Worm (Caenorhabditis elegans): ENCODE data around the gene K08F9.3.

The K08F9.3 gene

ce11 chrV:15189567-15189966 lies 49.2 kb downstream of the K08F9.3 start, which contains the start of gene cyn-3:
Gene cyn-3 (plus strand): TSS chrV:15189927.
- peak; percentile 65 for TF ChIP-seq hmg-11 (tag; optimal IDR thresholded peaks at IDR 0.05)
- no peak for TF ChIP-seq ceh-16 (tag; optimal IDR thresholded peaks at IDR 0.05)
- TF ChIP-seq nhr-12 (tag; optimal IDR thresholded peaks at IDR 0.05) = no peak
- no peak for TF ChIP-seq fos-1 (tag; optimal IDR thresholded peaks at IDR 0.05)
- TF ChIP-seq mdl-1 (tag; optimal IDR thresholded peaks at IDR 0.05) = no peak
- no peak for TF ChIP-seq ZK546.5 (tag; optimal IDR thresholded peaks at IDR 0.05)
- TF ChIP-seq ceh-9 (tag; optimal IDR thresholded peaks at IDR 0.05) = no peak
- peak; percentile 58 for TF ChIP-seq pqm-1 (tag; optimal IDR thresholded peaks at IDR 0.05)
- peak; percentile 69 for TF ChIP-seq ama-1 (optimal IDR thresholded peaks at IDR 0.05)
- peak; percentile 70 for TF ChIP-seq egl-5 (tag; optimal IDR thresholded peaks at IDR 0.05)
- peak; percentile 79 for TF ChIP-seq ceh-28 (tag; optimal IDR thresholded peaks at IDR 0.05)
- TF ChIP-seq nhr-237 (tag; optimal IDR thresholded peaks at IDR 0.05) = no peak
- TF ChIP-seq nhr-77 (tag; optimal IDR thresholded peaks at IDR 0.05) = no peak
- peak; percentile 98 for TF ChIP-seq pha-4 (tag; optimal IDR thresholded peaks at IDR 0.05)
- peak; percentile 58 for TF ChIP-seq elt-1 (tag; optimal IDR thresholded peaks at IDR 0.05)
- peak; percentile 35 for TF ChIP-seq fkh-10 (GFP tag; optimal IDR thresholded peaks at IDR 0.05)
- peak; percentile 63 for TF ChIP-seq lsy-12 (tag; optimal IDR thresholded peaks at IDR 0.05)
- TF ChIP-seq daf-12 (tag; optimal IDR thresholded peaks at IDR 0.05) = no peak
- peak; percentile 93 for TF ChIP-seq nfya-1 (tag; optimal IDR thresholded peaks at IDR 0.05; ENCODE audit: insufficient read depth)
- TF ChIP-seq jun-1 (tag; optimal IDR thresholded peaks at IDR 0.05) = peak; percentile 73
- no peak for TF ChIP-seq sea-2 (GFP tag; optimal IDR thresholded peaks at IDR 0.05)
- peak; percentile 91 for TF ChIP-seq skn-1 (tag; optimal IDR thresholded peaks at IDR 0.05)
- peak; percentile 55 for TF ChIP-seq elt-2 (tag; optimal IDR thresholded peaks at IDR 0.05)
- TF ChIP-seq lin-39 (tag; optimal IDR thresholded peaks at IDR 0.05) = peak; percentile 71
- TF ChIP-seq nhr-28 (tag; optimal IDR thresholded peaks at IDR 0.05) = no peak
- peak; percentile 98 for TF ChIP-seq lin-15B (tag; optimal IDR thresholded peaks at IDR 0.05)
- TF ChIP-seq R02D3.7 (tag; optimal IDR thresholded peaks at IDR 0.05) = peak; percentile 77
- TF ChIP-seq nhr-43 (tag; optimal IDR thresholded peaks at IDR 0.05; ENCODE audit: poor library complexity, severe bottlenecking) = peak; percentile 80
- TF ChIP-seq mml-1 (tag; optimal IDR thresholded peaks at IDR 0.05) = no peak
- TF ChIP-seq nhr-25 (tag; optimal IDR thresholded peaks at IDR 0.05) = peak; percentile 86
- peak; percentile 86 for TF ChIP-seq snpc-4 (tag; optimal IDR thresholded peaks at IDR 0.05)
- no peak for TF ChIP-seq fkh-2 (tag; optimal IDR thresholded peaks at IDR 0.05)
- no peak for TF ChIP-seq unc-62 (GFP tag; optimal IDR thresholded peaks at IDR 0.05)
- TF ChIP-seq ztf-11 (tag; optimal IDR thresholded peaks at IDR 0.05) = no peak
- TF ChIP-seq nhr-76 (tag; optimal IDR thresholded peaks at IDR 0.05) = no peak
- TF ChIP-seq egl-27 (tag; optimal IDR thresholded peaks at IDR 0.05) = peak; percentile 38
- no peak for TF ChIP-seq ztf-4 (tag; optimal IDR thresholded peaks at IDR 0.05)
- peak; percentile 97 for TF ChIP-seq nhr-23 (tag; optimal IDR thresholded peaks at IDR 0.05)
- no peak for TF ChIP-seq nhr-11 (tag; optimal IDR thresholded peaks at IDR 0.05)
- no peak for TF ChIP-seq zag-1 (tag; optimal IDR thresholded peaks at IDR 0.05)
- no peak for TF ChIP-seq nhr-67 (tag; optimal IDR thresholded peaks at IDR 0.05)
- no peak for TF ChIP-seq unc-39 (tag; optimal IDR thresholded peaks at IDR 0.05)
- no peak for TF ChIP-seq aly-2 (tag; optimal IDR thresholded peaks at IDR 0.05)
- TF ChIP-seq ceh-82 (tag; optimal IDR thresholded peaks at IDR 0.05) = no peak
- TF ChIP-seq eor-1 (tag; optimal IDR thresholded peaks at IDR 0.05) = no peak
- TF ChIP-seq elt-3 (tag; optimal IDR thresholded peaks at IDR 0.05) = no peak
- peak; percentile 23 for TF ChIP-seq tbx-2 (tag; optimal IDR thresholded peaks at IDR 0.05)

DNA sequence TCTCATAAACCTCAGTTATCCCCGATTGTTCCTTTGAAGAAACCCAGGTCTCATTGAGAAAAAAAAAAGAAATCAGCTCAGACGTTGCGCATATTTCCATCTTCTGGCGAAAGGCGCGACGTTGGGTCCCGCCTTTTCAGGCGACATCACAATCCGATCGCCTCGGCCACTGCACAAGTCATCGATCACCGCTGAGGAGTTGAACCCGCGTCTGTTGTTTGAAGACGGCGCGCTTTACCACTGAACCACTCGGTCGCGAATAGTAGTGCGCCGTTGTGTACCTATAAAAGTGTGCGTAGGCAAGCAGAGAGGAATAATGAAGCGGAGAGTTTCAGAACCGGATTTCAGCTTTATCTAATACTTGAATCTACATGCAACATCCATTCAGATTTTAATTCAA lies 50.6 kb downstream of the K08F9.3 start, which contains the start of gene Y75B12B.11:
TSS of gene Y75B12B.11 (plus strand) at position 394 of the 400 bp plus-strand sequence.
- TF ChIP-seq aly-2 (tag; optimal IDR thresholded peaks at IDR 0.05) (peak; percentile 45), nfya-1 (tag; optimal IDR thresholded peaks at IDR 0.05; ENCODE audit: insufficient read depth) (peak; percentile 71), ama-1 (optimal IDR thresholded peaks at IDR 0.05) (peak; percentile 94), elt-1 (tag; optimal IDR thresholded peaks at IDR 0.05) (no peak), fkh-10 (GFP tag; optimal IDR thresholded peaks at IDR 0.05) (no peak), fkh-2 (tag; optimal IDR thresholded peaks at IDR 0.05) (no peak), fos-1 (tag; optimal IDR thresholded peaks at IDR 0.05) (peak; percentile 61), lsy-12 (tag; optimal IDR thresholded peaks at IDR 0.05) (peak; percentile 87), pqm-1 (tag; optimal IDR thresholded peaks at IDR 0.05) (peak; percentile 42), daf-12 (tag; optimal IDR thresholded peaks at IDR 0.05) (no peak), snpc-4 (tag; optimal IDR thresholded peaks at IDR 0.05) (no peak), zag-1 (tag; optimal IDR thresholded peaks at IDR 0.05) (no peak), nhr-67 (tag; optimal IDR thresholded peaks at IDR 0.05) (no peak), jun-1 (tag; optimal IDR thresholded peaks at IDR 0.05) (peak; percentile 40), nhr-28 (tag; optimal IDR thresholded peaks at IDR 0.05) (no peak), ZK546.5 (tag; optimal IDR thresholded peaks at IDR 0.05) (no peak), unc-39 (tag; optimal IDR thresholded peaks at IDR 0.05) (no peak), ztf-4 (tag; optimal IDR thresholded peaks at IDR 0.05) (peak; percentile 72), lin-15B (tag; optimal IDR thresholded peaks at IDR 0.05) (peak; percentile 54), ceh-9 (tag; optimal IDR thresholded peaks at IDR 0.05) (no peak), nhr-77 (tag; optimal IDR thresholded peaks at IDR 0.05) (peak; percentile 34), skn-1 (tag; optimal IDR thresholded peaks at IDR 0.05) (peak; percentile 81), elt-2 (tag; optimal IDR thresholded peaks at IDR 0.05) (peak; percentile 69), egl-27 (tag; optimal IDR thresholded peaks at IDR 0.05) (no peak), elt-3 (tag; optimal IDR thresholded peaks at IDR 0.05) (no peak), nhr-76 (tag; optimal IDR thresholded peaks at IDR 0.05) (no peak), nhr-25 (tag; optimal IDR thresholded peaks at IDR 0.05) (peak; percentile 84), nhr-11 (tag; optimal IDR thresholded peaks at IDR 0.05) (no peak), ceh-28 (tag; optimal IDR thresholded peaks at IDR 0.05) (no peak), unc-62 (GFP tag; optimal IDR thresholded peaks at IDR 0.05) (no peak), nhr-43 (tag; optimal IDR thresholded peaks at IDR 0.05; ENCODE audit: poor library complexity, severe bottlenecking) (peak; percentile 75), ceh-82 (tag; optimal IDR thresholded peaks at IDR 0.05) (peak; percentile 10), hmg-11 (tag; optimal IDR thresholded peaks at IDR 0.05) (peak; percentile 76), sea-2 (GFP tag; optimal IDR thresholded peaks at IDR 0.05) (no peak), ceh-16 (tag; optimal IDR thresholded peaks at IDR 0.05) (no peak), mdl-1 (tag; optimal IDR thresholded peaks at IDR 0.05) (no peak), R02D3.7 (tag; optimal IDR thresholded peaks at IDR 0.05) (no peak), eor-1 (tag; optimal IDR thresholded peaks at IDR 0.05) (no peak)

All from whole organism, L3 larva.